Fruit fly (Drosophila melanogaster): ENCODE measurements around the gene CG31676.

dm6 chr2L:20806619-20807018 is 33.9 kb upstream of the CG31676 start:
- TF ChIP-seq Clk (GFP tag; optimal IDR thresholded peaks at IDR 0.05) (no peak), CG5204 (GFP tag; optimal IDR thresholded peaks at IDR 0.05) (no peak), Hr96 (GFP tag; optimal IDR thresholded peaks at IDR 0.05) (no peak), CG33017 (tag; optimal IDR thresholded peaks at IDR 0.05) (no peak), cnc (optimal IDR thresholded peaks at IDR 0.05) (no peak), bab1 (GFP tag; optimal IDR thresholded peaks at IDR 0.05) (no peak), tj (GFP tag; optimal IDR thresholded peaks at IDR 0.05) (no peak), toe (GFP tag; optimal IDR thresholded peaks at IDR 0.05) (no peak), ovo (GFP tag; optimal IDR thresholded peaks at IDR 0.05) (no peak), Mnt (GFP tag; optimal IDR thresholded peaks at IDR 0.05) (no peak)
